Worm (Caenorhabditis elegans): ENCODE results near the gene C07G1.15.

C07G1.15 gene

ce11 chrIV:8153163-8153562 is 16.6 kb upstream of the C07G1.15 start:
- TF ChIP-seq unc-62 (GFP tag; optimal IDR thresholded peaks at IDR 0.05), result no peak

ce11 chrIV:8154966-8155365 is 14.8 kb upstream of the C07G1.15 start:
- no peak for TF ChIP-seq unc-62 (GFP tag; optimal IDR thresholded peaks at IDR 0.05)

ce11 chrIV:8157161-8157560 is 12.6 kb upstream of the C07G1.15 start, which contains the start of gene B0218.5:
B0218.5 (minus strand) TSS chrIV:8157261.
- no peak for TF ChIP-seq unc-62 (GFP tag; optimal IDR thresholded peaks at IDR 0.05)

- no peak for TF ChIP-seq unc-62 (GFP tag; optimal IDR thresholded peaks at IDR 0.05)
These were observed 10.7 kb upstream of the C07G1.15 start, which contains the start of gene faah-1 for ce11 chrIV:8159087-8159486. faah-1 (plus strand) TSS chrIV:8159387.

ce11 chrIV:8159995-8160394 is 9.8 kb upstream of the C07G1.15 start:
- no peak for TF ChIP-seq unc-62 (GFP tag; optimal IDR thresholded peaks at IDR 0.05)

ce11 chrIV:8161774-8162173 is 8.0 kb upstream of the C07G1.15 start:
- no peak for TF ChIP-seq unc-62 (GFP tag; optimal IDR thresholded peaks at IDR 0.05)

- TF ChIP-seq unc-62 (GFP tag; optimal IDR thresholded peaks at IDR 0.05), result no peak
These were observed 6.1 kb upstream of the C07G1.15 start, which contains the start of gene clec-51 for ce11 chrIV:8163687-8164086. clec-51 (minus strand) TSS chrIV:8163800.

- TF ChIP-seq unc-62 (GFP tag; optimal IDR thresholded peaks at IDR 0.05), result no peak
These were observed 5.3 kb upstream of the C07G1.15 start for ce11 chrIV:8164515-8164914.

- TF ChIP-seq unc-62 (GFP tag; optimal IDR thresholded peaks at IDR 0.05), result no peak
These were observed 3.8 kb upstream of the C07G1.15 start, which contains the start of gene B0218.7 for ce11 chrIV:8165950-8166349. B0218.7 (minus strand) TSS chrIV:8166050.

ce11 chrIV:8168660-8169059 is 1.1 kb upstream of the C07G1.15 start, which contains the start of gene clec-52:
clec-52 (minus strand) TSS chrIV:8168760.
- TF ChIP-seq unc-62 (GFP tag; optimal IDR thresholded peaks at IDR 0.05), result no peak

- no peak for TF ChIP-seq unc-62 (GFP tag; optimal IDR thresholded peaks at IDR 0.05)
These were observed 490 bp downstream of the C07G1.15 start for ce11 chrIV:8170264-8170663.

ce11 chrIV:8171376-8171775 is 1.6 kb downstream of the C07G1.15 start:
- TF ChIP-seq unc-62 (GFP tag; optimal IDR thresholded peaks at IDR 0.05), result no peak

ce11 chrIV:8173610-8174009 is 3.8 kb downstream of the C07G1.15 start:
- no peak for TF ChIP-seq unc-62 (GFP tag; optimal IDR thresholded peaks at IDR 0.05)

ce11 chrIV:8174792-8175191 is 5.0 kb downstream of the C07G1.15 start:
- TF ChIP-seq unc-62 (GFP tag; optimal IDR thresholded peaks at IDR 0.05), result no peak

ce11 chrIV:8175686-8176532 is 6.1 kb downstream of the C07G1.15 start, which contains the start of gene pct-1:
pct-1 (plus strand) TSS chrIV:8176482.
- no peak for TF ChIP-seq unc-62 (GFP tag; optimal IDR thresholded peaks at IDR 0.05)

ce11 chrIV:8181404-8181803 is 11.6 kb downstream of the C07G1.15 start:
- no peak for TF ChIP-seq unc-62 (GFP tag; optimal IDR thresholded peaks at IDR 0.05)

- no peak for TF ChIP-seq unc-62 (GFP tag; optimal IDR thresholded peaks at IDR 0.05)
These were observed 12.8 kb downstream of the C07G1.15 start for ce11 chrIV:8182566-8182965.

Measured in whole organism, dauer.